Worm (Caenorhabditis elegans): ENCODE results near the gene M03E7.2.

The M03E7.2 gene

ce11 chrV:5580517-5580916 is 36.9 kb upstream of the M03E7.2 start (continued):
- TF ChIP-seq nhr-76 (tag; optimal IDR thresholded peaks at IDR 0.05), result no peak
- no peak for TF ChIP-seq daf-8 (GFP tag; IDR thresholded peaks at IDR 0.05)
- peak; percentile 73 for TF ChIP-seq hmg-1.1 (GFP tag; IDR thresholded peaks at IDR 0.05)
- no peak for TF ChIP-seq fkh-10 (GFP tag; optimal IDR thresholded peaks at IDR 0.05)
- no peak for TF ChIP-seq ceh-20 (GFP tag; IDR thresholded peaks at IDR 0.05)
- TF ChIP-seq vab-7 (GFP tag; IDR thresholded peaks at IDR 0.05), result no peak
- no peak for TF ChIP-seq saeg-2 (GFP tag; IDR thresholded peaks at IDR 0.05)
- TF ChIP-seq lin-13 (GFP tag; optimal IDR thresholded peaks at IDR 0.05), result no peak
- no peak for TF ChIP-seq mdt-29 (GFP tag; IDR thresholded peaks at IDR 0.05)
- TF ChIP-seq unc-130 (GFP tag; optimal IDR thresholded peaks at IDR 0.05), result no peak
- peak; percentile 43 for TF ChIP-seq dpl-1 (GFP tag; optimal IDR thresholded peaks at IDR 0.05)
- peak; percentile 48 for TF ChIP-seq rbr-2 (tag; optimal IDR thresholded peaks at IDR 0.05)
- no peak for TF ChIP-seq sdz-12 (GFP tag; optimal IDR thresholded peaks at IDR 0.05)
- no peak for TF ChIP-seq F37D6.2 (tag; optimal IDR thresholded peaks at IDR 0.05)
- no peak for TF ChIP-seq skn-1 (tag; optimal IDR thresholded peaks at IDR 0.05)
- TF ChIP-seq pha-4 (GFP tag; IDR thresholded peaks at IDR 0.05), result no peak
- TF ChIP-seq pha-4 (tag; optimal IDR thresholded peaks at IDR 0.05), result no peak
- peak; percentile 71 for TF ChIP-seq mes-2 (tag; optimal IDR thresholded peaks at IDR 0.05; ENCODE audit: poor library complexity, severe bottlenecking)
- peak; percentile 71 for TF ChIP-seq dve-1 (tag; optimal IDR thresholded peaks at IDR 0.05; ENCODE audit: insufficient read depth)
- no peak for TF ChIP-seq ZK337.2 (GFP tag; IDR thresholded peaks at IDR 0.05)
- peak; percentile 41 to 81 for TF ChIP-seq lsy-2 (tag; optimal IDR thresholded peaks at IDR 0.05)
- no peak for TF ChIP-seq ceh-44 (GFP tag; IDR thresholded peaks at IDR 0.05)
- TF ChIP-seq mxl-3 (GFP tag; optimal IDR thresholded peaks at IDR 0.05), result peak; percentile 46
- TF ChIP-seq hif-1 (tag; optimal IDR thresholded peaks at IDR 0.05), result peak in 1 of 2 experiments; percentile 13
- no peak for TF ChIP-seq zip-2 (tag; optimal IDR thresholded peaks at IDR 0.05)
- TF ChIP-seq unc-39 (tag; optimal IDR thresholded peaks at IDR 0.05), result no peak
- peak; percentile 3 for TF ChIP-seq nhr-11 (tag; optimal IDR thresholded peaks at IDR 0.05)

DNA sequence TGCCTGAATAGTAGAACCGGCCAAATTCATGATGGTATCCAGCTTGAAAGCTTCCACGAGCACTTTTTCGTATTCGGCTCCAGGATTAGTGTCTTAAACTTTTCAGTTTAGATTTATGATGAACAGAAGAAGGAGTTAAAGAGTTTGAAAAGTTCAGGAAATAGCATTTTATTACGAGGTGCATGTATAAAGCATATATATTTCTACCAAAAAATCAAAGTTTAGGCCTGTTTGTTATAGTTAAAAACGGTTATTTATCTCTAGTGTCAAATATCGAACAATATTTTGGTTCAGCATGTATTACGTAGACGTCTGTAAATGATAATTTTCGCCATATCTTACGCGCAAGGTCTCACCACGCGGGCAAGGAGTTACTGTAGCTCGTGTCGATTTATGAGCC is 36.1 kb upstream of the M03E7.2 start, which contains the start of gene klc-2:
klc-2 (minus strand) TSS at position 101 of the 400 bp plus-strand sequence.
- TF ChIP-seq unc-39 (tag; optimal IDR thresholded peaks at IDR 0.05), result no peak
- no peak for TF ChIP-seq set-16 (GFP tag; IDR thresholded peaks at IDR 0.05)
- no peak for TF ChIP-seq mxl-2 (GFP tag; conservative IDR thresholded peaks at IDR 0.05)
- no peak for TF ChIP-seq lin-29 (GFP tag; IDR thresholded peaks at IDR 0.05)
- no peak for TF ChIP-seq pha-4 (GFP tag; IDR thresholded peaks at IDR 0.05)
- TF ChIP-seq pha-4 (tag; optimal IDR thresholded peaks at IDR 0.05), result no peak
- no peak for TF ChIP-seq hmg-1.1 (GFP tag; IDR thresholded peaks at IDR 0.05)
- no peak for TF ChIP-seq cey-2 (tag; optimal IDR thresholded peaks at IDR 0.05; ENCODE audit: borderline replicate concordance, insufficient read depth)
- no peak for TF ChIP-seq ceh-20 (GFP tag; IDR thresholded peaks at IDR 0.05)
- no peak for TF ChIP-seq hif-1 (tag; optimal IDR thresholded peaks at IDR 0.05)
- no peak for TF ChIP-seq madf-5 (GFP tag; IDR thresholded peaks at IDR 0.05)

DNA sequence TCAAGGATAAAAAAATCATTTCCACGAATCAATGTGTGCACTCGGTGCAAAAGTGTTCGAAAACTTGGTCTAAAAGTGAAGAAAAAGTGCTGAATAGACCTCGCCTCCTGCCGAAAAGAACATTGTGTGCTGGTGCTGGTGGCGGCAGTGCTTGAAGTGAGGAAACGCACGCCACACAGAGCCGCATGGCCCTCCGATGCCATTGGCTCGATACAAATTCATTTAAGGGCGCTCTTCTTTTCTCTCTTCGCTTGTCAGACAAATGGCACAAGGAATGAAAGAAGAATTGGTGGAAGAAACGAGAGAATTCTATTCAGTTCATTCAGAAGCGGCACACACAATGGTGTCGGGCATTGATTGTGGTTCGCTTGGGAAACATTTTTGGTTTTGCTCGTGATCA is 35.1 kb upstream of the M03E7.2 start:
- TF ChIP-seq nhr-28 (tag; optimal IDR thresholded peaks at IDR 0.05), result no peak
- no peak for TF ChIP-seq mes-2 (tag; optimal IDR thresholded peaks at IDR 0.05; ENCODE audit: poor library complexity, severe bottlenecking)
- no peak for TF ChIP-seq F49E8.2 (tag; optimal IDR thresholded peaks at IDR 0.05; ENCODE audit: borderline replicate concordance)
- TF ChIP-seq daf-16 (GFP tag; optimal IDR thresholded peaks at IDR 0.05), result no peak
- no peak for TF ChIP-seq daf-16 (tag; optimal IDR thresholded peaks at IDR 0.05)
- no peak for TF ChIP-seq nhr-76 (tag; optimal IDR thresholded peaks at IDR 0.05)
- no peak for TF ChIP-seq set-16 (GFP tag; IDR thresholded peaks at IDR 0.05)
- TF ChIP-seq rbr-2 (tag; optimal IDR thresholded peaks at IDR 0.05), result peak; percentile 10
- TF ChIP-seq php-3 (GFP tag; IDR thresholded peaks at IDR 0.05), result no peak
- TF ChIP-seq daf-8 (GFP tag; IDR thresholded peaks at IDR 0.05), result no peak
- no peak for TF ChIP-seq Y105C5A.15 (GFP tag; IDR thresholded peaks at IDR 0.05)
- no peak for TF ChIP-seq zfp-3 (GFP tag; conservative IDR thresholded peaks at IDR 0.05)
- no peak for TF ChIP-seq R02D3.7 (tag; optimal IDR thresholded peaks at IDR 0.05)
- peak in 1 of 2 experiments; percentile 19 for TF ChIP-seq lsy-2 (tag; optimal IDR thresholded peaks at IDR 0.05)
- TF ChIP-seq ama-1 (optimal IDR thresholded peaks at IDR 0.05), result no peak
- no peak for TF ChIP-seq lin-1 (GFP tag; IDR thresholded peaks at IDR 0.05)
- no peak for TF ChIP-seq snpc-4 (tag; optimal IDR thresholded peaks at IDR 0.05)
- 0 out of 2 replicates have a peak, but pooled peaks have one; percentile 38 for TF ChIP-seq egl-43 (GFP tag; IDR thresholded peaks at IDR 0.05)
- 0 out of 2 replicates have a peak, but pooled peaks have one; percentile 28 for TF ChIP-seq madf-9 (GFP tag; conservative IDR thresholded peaks at IDR 0.05)
- no peak for TF ChIP-seq lir-3 (tag; optimal IDR thresholded peaks at IDR 0.05)
- no peak for TF ChIP-seq hlh-30 (tag; optimal IDR thresholded peaks at IDR 0.05; ENCODE audit: insufficient read depth)
- no peak; the same call in 1 of the 2 replicates for TF ChIP-seq ctbp-1 (GFP tag; IDR thresholded peaks at IDR 0.05)

Data from whole organism, L4 larva.